Worm (Caenorhabditis elegans): Measurements from ENCODE around the gene ephx-1.

The ephx-1 gene

ce11 chrII:3975942-3976341, 28.8 kb upstream of the ephx-1 start, which contains the start of gene dos-2:
TSS of gene dos-2 (plus strand) at chrII:3976242.
- TF ChIP-seq ceh-13 (GFP tag; optimal IDR thresholded peaks at IDR 0.05) (no peak), B0310.2 (tag; optimal IDR thresholded peaks at IDR 0.05) (no peak), ets-7 (tag; optimal IDR thresholded peaks at IDR 0.05) (no peak), sea-1 (GFP tag; conservative IDR thresholded peaks at IDR 0.05) (no peak), pes-1 (GFP tag; IDR thresholded peaks at IDR 0.05) (no peak), aly-1 (tag; optimal IDR thresholded peaks at IDR 0.05) (no peak), F13C5.2 (tag; optimal IDR thresholded peaks at IDR 0.05) (no peak), ceh-36 (tag; optimal IDR thresholded peaks at IDR 0.05) (no peak), tbx-11 (GFP tag; IDR thresholded peaks at IDR 0.05) (no peak), flt-1 (GFP tag; IDR thresholded peaks at IDR 0.05) (no peak), hnd-1 (tag; optimal IDR thresholded peaks at IDR 0.05) (no peak), tbx-37 (GFP tag; conservative IDR thresholded peaks at IDR 0.05) (no peak), hmbx-1 (tag; optimal IDR thresholded peaks at IDR 0.05) (no peak), ama-1 (optimal IDR thresholded peaks at IDR 0.05) (no peak), tra-4 (tag; optimal IDR thresholded peaks at IDR 0.05) (no peak), scrt-1 (GFP tag; IDR thresholded peaks at IDR 0.05) (no peak), hmg-4 (GFP tag; optimal IDR thresholded peaks at IDR 0.05) (no peak)

- TF ChIP-seq tra-4 (tag; optimal IDR thresholded peaks at IDR 0.05), result no peak
These were observed 26.5 kb upstream of the ephx-1 start for ce11 chrII:3978198-3978597.

DNA sequence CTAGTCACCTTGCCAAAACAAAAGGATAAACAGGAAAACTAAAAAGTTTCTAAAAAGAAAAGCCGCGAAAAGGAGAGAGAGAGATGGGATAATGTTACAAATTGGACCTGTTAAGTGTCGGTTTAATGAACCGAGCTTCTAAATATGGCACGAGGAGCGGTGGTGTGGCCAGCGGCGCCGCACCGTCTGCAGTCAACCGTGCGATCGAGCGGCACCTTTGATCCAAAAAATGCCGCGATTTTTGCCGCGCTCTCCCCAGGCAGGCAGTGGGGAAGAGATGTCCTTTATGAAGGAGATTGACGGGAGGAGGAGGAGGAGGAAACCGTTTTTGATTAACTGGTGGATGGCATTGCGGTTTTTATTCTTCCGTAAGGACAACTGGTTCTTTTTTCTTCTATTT, 24.3 kb upstream of the ephx-1 start:
- TF ChIP-seq hnd-1 (tag; optimal IDR thresholded peaks at IDR 0.05) (no peak), hmg-4 (GFP tag; optimal IDR thresholded peaks at IDR 0.05) (no peak), scrt-1 (GFP tag; IDR thresholded peaks at IDR 0.05) (no peak), ama-1 (optimal IDR thresholded peaks at IDR 0.05) (no peak), ceh-36 (tag; optimal IDR thresholded peaks at IDR 0.05) (no peak), tbx-37 (GFP tag; conservative IDR thresholded peaks at IDR 0.05) (no peak), tra-4 (tag; optimal IDR thresholded peaks at IDR 0.05) (no peak), ets-7 (tag; optimal IDR thresholded peaks at IDR 0.05) (no peak), sea-1 (GFP tag; conservative IDR thresholded peaks at IDR 0.05) (no peak), pes-1 (GFP tag; IDR thresholded peaks at IDR 0.05) (no peak), tbx-11 (GFP tag; IDR thresholded peaks at IDR 0.05) (no peak), ceh-13 (GFP tag; optimal IDR thresholded peaks at IDR 0.05) (no peak), hmbx-1 (tag; optimal IDR thresholded peaks at IDR 0.05) (no peak), B0310.2 (tag; optimal IDR thresholded peaks at IDR 0.05) (no peak)

- TF ChIP-seq aly-1 (tag; optimal IDR thresholded peaks at IDR 0.05), result no peak
- TF ChIP-seq hnd-1 (tag; optimal IDR thresholded peaks at IDR 0.05), result no peak
These were observed 22.4 kb upstream of the ephx-1 start, which contains the start of gene lin-31 for ce11 chrII:3982313-3982712. TSS of gene lin-31 (plus strand) at chrII:3982549.

- TF ChIP-seq tra-4 (tag; optimal IDR thresholded peaks at IDR 0.05) (no peak), ceh-36 (tag; optimal IDR thresholded peaks at IDR 0.05) (peak; percentile 88)
These were observed 20.5 kb upstream of the ephx-1 start for ce11 chrII:3984242-3984641.

DNA sequence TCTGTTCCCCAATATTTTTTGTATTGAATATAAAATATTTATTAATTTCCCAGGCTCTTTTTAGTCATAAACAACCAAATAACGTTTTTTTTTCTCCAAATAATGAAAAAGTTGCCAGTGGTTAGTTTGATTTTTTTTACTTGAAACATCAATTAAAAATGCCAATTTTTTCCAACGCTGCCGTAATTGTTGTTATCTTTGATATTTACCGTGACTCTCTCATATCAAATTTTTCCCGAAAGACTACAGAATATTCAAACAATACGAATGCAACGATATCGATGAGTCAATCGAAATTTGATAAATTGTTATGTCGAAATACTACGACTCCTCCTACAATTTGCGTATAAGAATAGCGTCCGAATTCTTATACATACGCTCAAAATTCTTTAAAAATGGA, 17.8 kb upstream of the ephx-1 start, which contains the start of gene K10G6.5:
TSS of gene K10G6.5 (plus strand) at position 345 of the 400 bp plus-strand sequence.
- TF ChIP-seq pes-1 (GFP tag; IDR thresholded peaks at IDR 0.05) (no peak), tbx-37 (GFP tag; conservative IDR thresholded peaks at IDR 0.05) (no peak), hmg-4 (GFP tag; optimal IDR thresholded peaks at IDR 0.05) (no peak), hmbx-1 (tag; optimal IDR thresholded peaks at IDR 0.05) (no peak), ama-1 (optimal IDR thresholded peaks at IDR 0.05) (no peak), tra-4 (tag; optimal IDR thresholded peaks at IDR 0.05) (no peak), F13C5.2 (tag; optimal IDR thresholded peaks at IDR 0.05) (no peak), scrt-1 (GFP tag; IDR thresholded peaks at IDR 0.05) (no peak), sea-1 (GFP tag; conservative IDR thresholded peaks at IDR 0.05) (no peak), aly-1 (tag; optimal IDR thresholded peaks at IDR 0.05) (no peak)

- no peak for TF ChIP-seq ama-1 (optimal IDR thresholded peaks at IDR 0.05)
These were observed 14.9 kb upstream of the ephx-1 start, which contains the start of gene Y14H12A.2 for ce11 chrII:3989627-3990367. TSS of gene Y14H12A.2 (minus strand) at chrII:3989677.

ce11 chrII:3990706-3991105, 14.0 kb upstream of the ephx-1 start:
- TF ChIP-seq B0310.2 (tag; optimal IDR thresholded peaks at IDR 0.05), result no peak
- TF ChIP-seq F13C5.2 (tag; optimal IDR thresholded peaks at IDR 0.05), result no peak
- TF ChIP-seq aly-1 (tag; optimal IDR thresholded peaks at IDR 0.05), result no peak
- no peak for TF ChIP-seq hnd-1 (tag; optimal IDR thresholded peaks at IDR 0.05)
- no peak for TF ChIP-seq sea-1 (GFP tag; conservative IDR thresholded peaks at IDR 0.05)
- TF ChIP-seq scrt-1 (GFP tag; IDR thresholded peaks at IDR 0.05), result no peak
- no peak for TF ChIP-seq tbx-37 (GFP tag; conservative IDR thresholded peaks at IDR 0.05)

ce11 chrII:3992029-3992428, 12.7 kb upstream of the ephx-1 start:
- no peak for TF ChIP-seq tra-4 (tag; optimal IDR thresholded peaks at IDR 0.05)
- no peak for TF ChIP-seq B0310.2 (tag; optimal IDR thresholded peaks at IDR 0.05)
- no peak for TF ChIP-seq F13C5.2 (tag; optimal IDR thresholded peaks at IDR 0.05)
- TF ChIP-seq ceh-13 (GFP tag; optimal IDR thresholded peaks at IDR 0.05), result no peak
- no peak for TF ChIP-seq scrt-1 (GFP tag; IDR thresholded peaks at IDR 0.05)
- TF ChIP-seq hmbx-1 (tag; optimal IDR thresholded peaks at IDR 0.05), result no peak
- TF ChIP-seq tbx-37 (GFP tag; conservative IDR thresholded peaks at IDR 0.05), result no peak
- no peak for TF ChIP-seq hmg-4 (GFP tag; optimal IDR thresholded peaks at IDR 0.05)
- no peak for TF ChIP-seq sea-1 (GFP tag; conservative IDR thresholded peaks at IDR 0.05)
- TF ChIP-seq aly-1 (tag; optimal IDR thresholded peaks at IDR 0.05), result no peak
- no peak for TF ChIP-seq flt-1 (GFP tag; IDR thresholded peaks at IDR 0.05)
- no peak for TF ChIP-seq tbx-11 (GFP tag; IDR thresholded peaks at IDR 0.05)
- no peak for TF ChIP-seq pes-1 (GFP tag; IDR thresholded peaks at IDR 0.05)
- TF ChIP-seq ama-1 (optimal IDR thresholded peaks at IDR 0.05), result no peak
- no peak for TF ChIP-seq hnd-1 (tag; optimal IDR thresholded peaks at IDR 0.05)
- no peak for TF ChIP-seq ceh-36 (tag; optimal IDR thresholded peaks at IDR 0.05)
- no peak for TF ChIP-seq ets-7 (tag; optimal IDR thresholded peaks at IDR 0.05)
